Fruit fly (Drosophila melanogaster) whole organism: ENCODE measurements around the gene PolQ.

ENCODE experiments used
- CG8478 ChIP-seq: fragments of >200 bp; optimal IDR thresholded peaks from 2 replicates; lab custom pipeline; 2018; ENCODE audit warnings: inconsistent platforms
- Dll ChIP-seq: fragments of >200 bp; optimal IDR thresholded peaks from 2 replicates; lab custom pipeline; 2017
- EcR ChIP-seq, 2 experiments: fragments of >200 bp; optimal IDR thresholded peaks; 2 replicates each; lab custom pipeline; 2017; ENCODE audit warnings: missing biosample characterization in 2 of 2, missing genetic modification characterization in 2 of 2, missing genetic modification reagents in 2 of 2
- pan ChIP-seq: fragments of >200 bp; optimal IDR thresholded peaks from 2 replicates; lab custom pipeline; 2017
- psq ChIP-seq: fragments of >200 bp; optimal IDR thresholded peaks from 2 replicates; lab custom pipeline; 2017
- usp ChIP-seq: fragments of >200 bp; optimal IDR thresholded peaks from 2 replicates; lab custom pipeline; 2017; ENCODE audit warnings: missing biosample characterization, missing genetic modification characterization, mixed read lengths

DNA sequence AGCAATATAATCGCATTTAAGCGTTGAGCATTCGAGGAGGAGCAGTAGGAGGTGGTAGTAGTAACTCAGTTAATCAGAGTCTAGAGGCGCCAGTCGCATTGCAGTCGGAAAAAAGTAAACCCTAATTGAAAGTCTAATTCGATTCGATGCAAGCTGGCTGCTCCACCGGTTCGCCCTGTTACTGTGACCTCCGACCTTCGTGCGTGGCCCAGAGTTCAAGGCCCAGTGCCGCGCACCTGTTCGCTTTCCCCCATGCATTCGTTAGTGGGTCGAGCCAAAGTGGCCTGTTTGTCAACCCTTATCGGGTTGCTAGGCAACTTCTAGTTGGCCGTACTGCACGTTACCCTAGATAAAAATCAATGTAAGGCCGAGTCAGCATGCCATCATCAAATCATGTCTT, 11.6 kb downstream of the PolQ start:
- TF ChIP-seq pan (lab: Kevin White, UChicago) (no peak), psq (lab: Kevin White, UChicago) (no peak), usp (GFP tag; lab: Kevin White, UChicago) (no peak), Dll (lab: Kevin White, UChicago) (no peak), CG8478 (no peak), EcR (GFP tag; optimal IDR thresholded peaks at IDR 0.05; lab: Kevin White, UChicago) (no peak)
